Worm (Caenorhabditis elegans): ENCODE data around the gene fbxb-105.

fbxb-105 gene

DNA sequence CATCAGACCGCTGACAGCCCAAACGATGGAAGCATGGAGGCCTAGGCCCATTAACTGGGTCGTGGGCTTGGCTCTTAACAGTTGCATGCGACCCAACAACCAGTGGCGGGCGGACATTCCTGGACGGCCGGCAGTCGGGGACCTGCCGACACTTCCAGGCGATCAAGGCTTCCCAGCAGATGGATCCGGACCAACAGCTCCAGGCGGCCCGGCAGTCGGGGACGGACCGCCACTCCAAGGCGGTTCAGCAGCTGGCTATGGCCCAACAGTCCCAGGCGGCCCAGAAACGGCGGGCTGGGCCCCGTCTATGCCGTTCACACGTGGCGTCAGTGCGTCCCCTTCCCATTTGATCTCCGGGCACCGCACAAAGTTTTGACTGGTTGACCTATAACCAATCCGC is 29.3 kb downstream of the fbxb-105 start (continued):
- TF ChIP-seq tbx-9 (tag; optimal IDR thresholded peaks at IDR 0.05; ENCODE audit: borderline replicate concordance) (no peak), F52B5.7 (tag; optimal IDR thresholded peaks at IDR 0.05) (peak; percentile 52), F57A8.1 (GFP tag; optimal IDR thresholded peaks at IDR 0.05) (peak; percentile 29), atf-7 (tag; optimal IDR thresholded peaks at IDR 0.05) (no peak)

DNA sequence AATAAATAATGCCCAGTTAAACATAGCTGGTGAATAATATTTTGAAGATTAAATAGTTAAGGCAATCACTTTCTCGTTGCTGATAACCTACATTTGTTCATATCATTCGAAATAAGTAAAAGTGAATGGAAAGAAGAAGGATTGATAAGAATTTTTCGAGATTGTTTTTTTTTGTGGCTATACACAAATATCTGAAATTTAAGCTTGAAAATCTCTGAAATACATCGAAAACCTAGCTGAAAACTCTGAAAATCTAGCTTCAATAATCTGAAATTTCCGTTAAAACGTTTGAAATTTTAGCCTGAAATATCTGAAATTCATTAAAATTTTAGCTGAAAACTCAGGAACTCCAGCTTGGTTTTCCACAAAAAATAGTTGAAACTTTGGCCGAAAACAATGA is 31.1 kb downstream of the fbxb-105 start, which contains the start of gene T05A8.6:
Gene T05A8.6 (minus strand): TSS at position 101 of the 400 bp plus-strand sequence.
- TF ChIP-seq B0035.1 (tag; optimal IDR thresholded peaks at IDR 0.05) (no peak), ceh-79 (tag; optimal IDR thresholded peaks at IDR 0.05) (no peak), ceh-58 (GFP tag; IDR thresholded peaks at IDR 0.05) (no peak), C06A6.2 (GFP tag; conservative IDR thresholded peaks at IDR 0.05) (no peak), mcd-1 (GFP tag; IDR thresholded peaks at IDR 0.05) (no peak), zim-3 (tag; optimal IDR thresholded peaks at IDR 0.05) (no peak), sptf-2 (GFP tag; optimal IDR thresholded peaks at IDR 0.05) (no peak), cebp-2 (GFP tag; IDR thresholded peaks at IDR 0.05) (no peak)

ce11 chrII:2736938-2737337 is 33.8 kb downstream of the fbxb-105 start:
- TF ChIP-seq pha-4 (tag; optimal IDR thresholded peaks at IDR 0.05) (no peak), rec-8 (tag; optimal IDR thresholded peaks at IDR 0.05) (no peak), pbrm-1 (GFP tag; IDR thresholded peaks at IDR 0.05) (no peak), B0336.3 (GFP tag; IDR thresholded peaks at IDR 0.05) (no peak), bed-2 (GFP tag; IDR thresholded peaks at IDR 0.05) (no peak), ekl-4 (GFP tag; IDR thresholded peaks at IDR 0.05) (no peak), sptf-2 (GFP tag; optimal IDR thresholded peaks at IDR 0.05) (peak; percentile 14), hmg-20 (GFP tag; IDR thresholded peaks at IDR 0.05) (no peak), K11D2.4 (GFP tag; IDR thresholded peaks at IDR 0.05) (no peak), D2030.7 (GFP tag; IDR thresholded peaks at IDR 0.05) (0 out of 2 replicates have a peak, but pooled peaks have one; percentile 22), nfya-1 (tag; optimal IDR thresholded peaks at IDR 0.05; ENCODE audit: borderline replicate concordance, insufficient read depth) (no peak), lin-26 (GFP tag; IDR thresholded peaks at IDR 0.05) (no peak), lsy-27 (tag; optimal IDR thresholded peaks at IDR 0.05; ENCODE audit: borderline replicate concordance, insufficient read depth) (no peak), snpc-4 (GFP tag; optimal IDR thresholded peaks at IDR 0.05) (no peak), snpc-4 (tag; optimal IDR thresholded peaks at IDR 0.05) (peak in 2 of 4 experiments; percentile 30 to 66), mes-4 (tag; optimal IDR thresholded peaks at IDR 0.05) (no peak), egrh-3 (GFP tag; IDR thresholded peaks at IDR 0.05) (peak; percentile 50), Y53F4B.3 (GFP tag; IDR thresholded peaks at IDR 0.05) (no peak), nhr-90 (tag; optimal IDR thresholded peaks at IDR 0.05) (no peak), cebp-2 (GFP tag; IDR thresholded peaks at IDR 0.05) (no peak), die-1 (tag; optimal IDR thresholded peaks at IDR 0.05) (no peak), akir-1 (GFP tag; optimal IDR thresholded peaks at IDR 0.05) (no peak), zfh-2 (GFP tag; conservative IDR thresholded peaks at IDR 0.05) (peak; percentile 70)

DNA sequence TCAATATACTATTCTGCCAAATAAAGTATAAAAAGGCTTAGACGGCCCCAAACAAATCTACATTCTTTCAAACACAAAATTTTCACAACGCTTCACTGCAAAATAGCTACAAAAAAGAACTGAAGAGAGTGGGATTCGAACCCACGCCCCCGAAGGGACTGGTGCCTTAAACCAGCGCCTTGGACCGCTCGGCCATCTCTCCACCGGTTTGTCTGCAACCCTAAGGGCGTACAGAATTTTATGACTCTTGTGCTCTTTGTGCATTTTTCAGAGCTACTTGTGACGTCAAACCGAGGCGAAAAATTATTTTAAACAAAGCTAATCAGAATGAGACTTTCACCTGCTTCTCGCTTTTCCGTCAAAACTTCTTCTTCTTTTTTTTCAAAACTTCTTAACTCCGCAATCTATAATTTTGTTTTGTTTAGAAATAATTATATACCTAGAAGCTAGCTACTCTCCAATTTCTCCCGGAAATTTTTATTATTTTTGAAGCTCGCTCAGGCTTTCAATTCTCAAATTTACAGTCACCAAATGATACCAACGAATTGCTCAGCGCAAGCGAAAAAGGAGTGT is 34.4 kb downstream of the fbxb-105 start, which contains the start of gene T05A8.8:
Gene T05A8.8 (plus strand): TSS at position 523 of the 573 bp plus-strand sequence.
- TF ChIP-seq lin-26 (GFP tag; IDR thresholded peaks at IDR 0.05) (peak; percentile 50; the same call in 1 of the 2 replicates), madf-6 (GFP tag; IDR thresholded peaks at IDR 0.05) (peak; percentile 32; the same call in 1 of the 2 replicates), hmg-1.2 (GFP tag; IDR thresholded peaks at IDR 0.05) (peak; percentile 23; the same call in 1 of the 2 replicates), hsf-1 (GFP tag; IDR thresholded peaks at IDR 0.05) (0 out of 2 replicates have a peak, but pooled peaks have one; percentile 15), rpc-1 (optimal IDR thresholded peaks at IDR 0.05) (peak; percentile 48), rpc-1 (tag; optimal IDR thresholded peaks at IDR 0.05) (peak; percentile 74), lir-1 (GFP tag; conservative IDR thresholded peaks at IDR 0.05) (no peak), snpc-4 (GFP tag; optimal IDR thresholded peaks at IDR 0.05) (no peak), snpc-4 (tag; optimal IDR thresholded peaks at IDR 0.05) (no peak), nfyb-1 (GFP tag; IDR thresholded peaks at IDR 0.05) (0 out of 2 replicates have a peak, but pooled peaks have one; percentile 14), tbp1 (GFP tag; optimal IDR thresholded peaks at IDR 0.05) (peak; percentile 86), sptf-2 (GFP tag; optimal IDR thresholded peaks at IDR 0.05) (no peak), D2030.7 (GFP tag; IDR thresholded peaks at IDR 0.05) (peak; percentile 45), nhr-120 (GFP tag; IDR thresholded peaks at IDR 0.05) (0 out of 2 replicates have a peak, but pooled peaks have one; percentile 40)
